Worm (Caenorhabditis elegans): ENCODE data around the gene ints-2.

- TF ChIP-seq unc-39 (tag; optimal IDR thresholded peaks at IDR 0.05) (no peak), lsy-2 (tag; optimal IDR thresholded peaks at IDR 0.05) (no peak), lin-13 (tag; optimal IDR thresholded peaks at IDR 0.05) (no peak), mab-5 (tag; optimal IDR thresholded peaks at IDR 0.05) (no peak), nhr-28 (tag; optimal IDR thresholded peaks at IDR 0.05) (no peak), nhr-12 (tag; optimal IDR thresholded peaks at IDR 0.05) (no peak), unc-62 (GFP tag; optimal IDR thresholded peaks at IDR 0.05) (no peak)
Measured at ce11 chrV:14156468-14156867, 29.0 kb upstream of the ints-2 start, which contains the start of gene AH10.2.

All from whole organism, mixed stage, embryonic.